Fruit fly (Drosophila melanogaster): Measurements from ENCODE around the gene Met.
A peak's percentile ranks its signal among the peaks of the same experiment; 100 is the strongest.

Met gene

DNA sequence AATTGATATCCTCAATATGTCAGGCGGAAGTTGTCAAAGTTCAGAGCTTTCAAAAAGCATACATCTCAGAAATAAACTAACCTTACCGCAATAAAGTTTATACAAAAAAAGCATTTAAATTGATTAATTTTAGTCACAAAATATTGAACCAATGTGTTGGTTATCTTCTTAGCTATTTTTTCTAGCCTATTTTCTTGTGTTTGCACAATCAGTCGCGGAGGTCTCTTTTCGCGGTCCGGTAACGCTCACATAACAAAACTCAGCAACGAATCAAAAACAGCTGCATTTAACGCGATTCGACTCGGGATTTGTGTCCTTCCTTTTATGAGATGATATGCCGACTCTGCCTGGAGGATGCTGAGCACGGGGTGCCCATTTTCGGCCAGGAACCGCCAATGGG, 42.4 kb upstream of the Met start, which contains the start of gene CG11696 (continued):
- TF ChIP-seq gem (tag; optimal IDR thresholded peaks at IDR 0.05) (no peak), nau (GFP tag; optimal IDR thresholded peaks at IDR 0.05) (no peak), Atf6 (GFP tag; IDR thresholded peaks at IDR 0.05) (no peak), CG7372 (GFP tag; IDR thresholded peaks at IDR 0.05) (no peak), MESR4 (GFP tag; optimal IDR thresholded peaks at IDR 0.05) (peak; percentile 57), Sry-β (GFP tag; optimal IDR thresholded peaks at IDR 0.05) (peak; percentile 83), CG4328 (GFP tag; optimal IDR thresholded peaks at IDR 0.05) (no peak), CG1647 (GFP tag; optimal IDR thresholded peaks at IDR 0.05) (no peak), CG17612 (GFP tag; IDR thresholded peaks at IDR 0.05) (no peak), E2f2 (GFP tag; IDR thresholded peaks at IDR 0.05) (no peak), dati (GFP tag; IDR thresholded peaks at IDR 0.05) (no peak), dan (GFP tag; IDR thresholded peaks at IDR 0.05) (no peak), CG3407 (GFP tag; optimal IDR thresholded peaks at IDR 0.05) (no peak), Atf-2 (GFP tag; optimal IDR thresholded peaks at IDR 0.05) (no peak), Dek (tag; optimal IDR thresholded peaks at IDR 0.05) (no peak), Rfx (GFP tag; IDR thresholded peaks at IDR 0.05) (peak; percentile 31; the same call in 1 of the 2 replicates), p53 (GFP tag; optimal IDR thresholded peaks at IDR 0.05) (no peak), HLHmδ (GFP tag; optimal IDR thresholded peaks at IDR 0.05) (no peak), jing (GFP tag; optimal IDR thresholded peaks at IDR 0.05) (no peak), usp (GFP tag; optimal IDR thresholded peaks at IDR 0.05) (no peak), vvl (GFP tag; IDR thresholded peaks at IDR 0.05) (no peak), crp (GFP tag; optimal IDR thresholded peaks at IDR 0.05) (peak in 1 of 2 experiments; percentile 61), CG1529 (GFP tag; optimal IDR thresholded peaks at IDR 0.05) (no peak), zf30C (GFP tag; optimal IDR thresholded peaks at IDR 0.05) (no peak), Oaz (GFP tag; IDR thresholded peaks at IDR 0.05) (no peak), disco-r (GFP tag; optimal IDR thresholded peaks at IDR 0.05) (no peak), Usf (GFP tag; optimal IDR thresholded peaks at IDR 0.05) (no peak)

DNA sequence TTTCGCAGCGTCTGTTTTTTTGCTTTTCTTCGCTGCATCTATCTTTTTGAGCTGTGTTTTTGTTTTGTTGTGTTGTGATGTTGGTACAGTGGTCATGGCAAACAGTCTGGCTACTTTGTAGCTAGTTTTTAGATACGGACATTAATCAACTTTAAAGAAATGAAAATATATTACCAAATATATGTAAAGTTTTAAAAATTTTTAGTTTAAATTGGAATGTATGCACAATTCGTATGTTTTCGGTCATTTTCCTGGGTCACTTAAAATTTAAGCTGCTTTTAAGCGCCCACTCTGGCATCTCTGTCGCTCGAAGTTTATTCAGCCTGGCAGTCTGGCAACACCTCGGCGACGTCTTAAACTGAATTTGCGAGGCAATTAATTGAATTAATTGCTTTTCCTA, 39.4 kb upstream of the Met start, which contains the start of gene CG11695:
Gene CG11695, plus strand, starts transcription at position 344 of the 400 bp plus-strand sequence.
- TF ChIP-seq gsb-n (tag; optimal IDR thresholded peaks at IDR 0.05) = peak; percentile 44
- no peak for TF ChIP-seq CG17612 (GFP tag; IDR thresholded peaks at IDR 0.05)
- TF ChIP-seq sisA (GFP tag; IDR thresholded peaks at IDR 0.05) = peak; percentile 56
- TF ChIP-seq Hsf (GFP tag; optimal IDR thresholded peaks at IDR 0.05) = peak; percentile 67
- peak; percentile 56 for TF ChIP-seq CG12942 (GFP tag; optimal IDR thresholded peaks at IDR 0.05)
- peak; percentile 36; the same call in 1 of the 3 replicates for TF ChIP-seq zfh1 (GFP tag; IDR thresholded peaks at IDR 0.05)
- TF ChIP-seq ttk (GFP tag; IDR thresholded peaks at IDR 0.05) = 0 out of 2 replicates have a peak, but pooled peaks have one; percentile 24
- peak; percentile 35 for TF ChIP-seq Bdp1 (GFP tag; optimal IDR thresholded peaks at IDR 0.05)
- no peak for TF ChIP-seq Trl (optimal IDR thresholded peaks at IDR 0.05)
- TF ChIP-seq Trl (GFP tag; optimal IDR thresholded peaks at IDR 0.05) = peak; percentile 36
- no peak for TF ChIP-seq gce (GFP tag; IDR thresholded peaks at IDR 0.05)
- TF ChIP-seq CG14441 (GFP tag; IDR thresholded peaks at IDR 0.05) = peak; percentile 48; the same call in 1 of the 2 replicates
- TF ChIP-seq onecut (GFP tag; IDR thresholded peaks at IDR 0.05) = peak; percentile 8; the same call in 1 of the 2 replicates
- no peak for TF ChIP-seq pan (optimal IDR thresholded peaks at IDR 0.05)
- peak in 1 of 2 experiments; percentile 45 for TF ChIP-seq pan (GFP tag; optimal IDR thresholded peaks at IDR 0.05 in 1 of 2, IDR thresholded peaks at IDR 0.05 in 1 of 2)
- TF ChIP-seq Atf-2 (GFP tag; optimal IDR thresholded peaks at IDR 0.05) = peak; percentile 19
- TF ChIP-seq slp2 (GFP tag; optimal IDR thresholded peaks at IDR 0.05) = no peak
- TF ChIP-seq ken (GFP tag; IDR thresholded peaks at IDR 0.05) = 0 out of 3 replicates have a peak, but pooled peaks have one; percentile 18
- peak; percentile 33 for TF ChIP-seq gfzf (GFP tag; optimal IDR thresholded peaks at IDR 0.05)
- no peak for TF ChIP-seq ro (GFP tag; IDR thresholded peaks at IDR 0.05)
- no peak for TF ChIP-seq Hand (GFP tag; optimal IDR thresholded peaks at IDR 0.05)
- no peak for TF ChIP-seq en (GFP tag; optimal IDR thresholded peaks at IDR 0.05)
- TF ChIP-seq Aef1 (GFP tag; IDR thresholded peaks at IDR 0.05) = peak; percentile 48; the same call in 2 of the 3 replicates
- no peak for TF ChIP-seq CG17912 (GFP tag; optimal IDR thresholded peaks at IDR 0.05)
- TF ChIP-seq Dll (GFP tag; IDR thresholded peaks at IDR 0.05; ENCODE audit: partially characterized antibody) = no peak
- TF ChIP-seq jumu (GFP tag; optimal IDR thresholded peaks at IDR 0.05) = peak; percentile 8
- peak; percentile 80 for TF ChIP-seq slbo (GFP tag; IDR thresholded peaks at IDR 0.05)
- TF ChIP-seq Poxn (GFP tag; IDR thresholded peaks at IDR 0.05) = no peak
- no peak for TF ChIP-seq CG30431 (GFP tag; optimal IDR thresholded peaks at IDR 0.05)
